Worm (Caenorhabditis elegans) whole organism, midembryonic: ENCODE measurements around the gene srg-24.

Experiments
- T22C8.4 ChIP-seq: fragments of 200-800 bp; sonication (Bioruptor generic); IDR thresholded peaks from 2 replicates; pipeline ENCODE4 v1.3.6; 2022; ENCODE audit warnings: missing genetic modification characterization, missing compliant biosample characterization
- cog-1 ChIP-seq: sonication (generic microtip); optimal IDR thresholded peaks from 2 replicates; lab custom pipeline; 2016; ENCODE audit warnings: missing genetic modification characterization, missing compliant biosample characterization
- flt-1 ChIP-seq: fragments of 200-800 bp; sonication (Bioruptor generic); IDR thresholded peaks from 2 replicates; pipeline ENCODE4 v1.3.6; 2022; ENCODE audit warnings: missing genetic modification characterization, missing compliant biosample characterization
- klf-2 ChIP-seq: fragments of 200-800 bp; sonication (Bioruptor generic); conservative IDR thresholded peaks from 2 replicates; pipeline ENCODE4 v1.3.6; 2022; ENCODE audit warnings: missing genetic modification reagents, missing genetic modification characterization, missing compliant biosample characterization
- med-1 ChIP-seq: sonication (generic microtip); optimal IDR thresholded peaks from 2 replicates; lab custom pipeline; 2017; ENCODE audit warnings: missing genetic modification characterization, mild to moderate bottlenecking, missing compliant biosample characterization, antibody characterized with exemption, missing genetic modification reagents; ENCODE audit not compliant: insufficient read depth
- ref-1 ChIP-seq: fragments of 200-800 bp; sonication (Bioruptor generic); conservative IDR thresholded peaks from 2 replicates; pipeline ENCODE4 v1.3.6; 2022; ENCODE audit warnings: missing genetic modification reagents, missing genetic modification characterization, missing compliant biosample characterization
- tab-1 ChIP-seq: fragments of 200-800 bp; sonication (Bioruptor generic); IDR thresholded peaks from 2 replicates; pipeline ENCODE4 v1.3.6; 2022; ENCODE audit warnings: missing genetic modification characterization, missing compliant biosample characterization
- ztf-23 ChIP-seq: fragments of 200-800 bp; sonication (Bioruptor generic); IDR thresholded peaks from 2 replicates; pipeline ENCODE4 v1.3.6; 2022; ENCODE audit warnings: missing genetic modification reagents, missing genetic modification characterization, missing compliant biosample characterization
- ztf-29 ChIP-seq: fragments of 200-800 bp; sonication (Bioruptor generic); IDR thresholded peaks from 2 replicates; pipeline ENCODE4 v1.3.6; 2022; ENCODE audit warnings: missing genetic modification reagents, missing genetic modification characterization, missing compliant biosample characterization

- TF ChIP-seq T22C8.4: no peak
- no peak for TF ChIP-seq flt-1
- no peak for TF ChIP-seq klf-2 (GFP tag; lab: Robert Waterston, UW)
- TF ChIP-seq ztf-29 (GFP tag; lab: Robert Waterston, UW): no peak
- TF ChIP-seq tab-1 (GFP tag; lab: Robert Waterston, UW): no peak
- no peak for TF ChIP-seq med-1
- no peak for TF ChIP-seq ztf-23 (GFP tag; lab: Robert Waterston, UW)
- no peak for TF ChIP-seq cog-1 (tag; lab: Kevin White, UChicago)
- TF ChIP-seq ref-1: no peak
Measured at ce11 chrII:3053689-3054088, 46.8 kb downstream of the srg-24 start.
